Worm (Caenorhabditis elegans) whole organism, late embryonic: ENCODE measurements around the gene R05G9.5.

Experiments
- F13H6.1 ChIP-seq: sonication (generic microtip); optimal IDR thresholded peaks from 2 replicates; lab custom pipeline; 2016; ENCODE audit warnings: missing genetic modification characterization, missing compliant biosample characterization
- ama-1 ChIP-seq: fragments of 150-350 bp; optimal IDR thresholded peaks from 2 replicates; lab custom pipeline; 2014
- ceh-24 ChIP-seq: sonication (generic microtip); optimal IDR thresholded peaks from 2 replicates; lab custom pipeline; 2016; ENCODE audit warnings: mild to moderate bottlenecking, missing genetic modification characterization, missing compliant biosample characterization
- ceh-45 ChIP-seq: fragments of 200-800 bp; sonication (Bioruptor generic); IDR thresholded peaks from 2 replicates; pipeline ENCODE4 v1.3.6; 2022; ENCODE audit warnings: missing genetic modification reagents, missing genetic modification characterization, missing compliant biosample characterization
- ceh-6 ChIP-seq: fragments of 200-800 bp; sonication (Bioruptor generic); optimal IDR thresholded peaks from 2 replicates; lab custom pipeline; 2018; ENCODE audit warnings: mild to moderate bottlenecking, missing genetic modification characterization, missing compliant biosample characterization
- elt-4 ChIP-seq: sonication (generic microtip); optimal IDR thresholded peaks from 2 replicates; lab custom pipeline; 2016; ENCODE audit warnings: missing genetic modification characterization, missing compliant biosample characterization
- nhr-11 ChIP-seq: fragments of 150-350 bp; optimal IDR thresholded peaks from 2 replicates; lab custom pipeline; 2014; ENCODE audit warnings: missing biosample characterization, missing genetic modification characterization
- pqm-1 ChIP-seq: sonication (generic microtip); optimal IDR thresholded peaks from 2 replicates; lab custom pipeline; 2016; ENCODE audit warnings: missing genetic modification characterization, missing compliant biosample characterization

DNA sequence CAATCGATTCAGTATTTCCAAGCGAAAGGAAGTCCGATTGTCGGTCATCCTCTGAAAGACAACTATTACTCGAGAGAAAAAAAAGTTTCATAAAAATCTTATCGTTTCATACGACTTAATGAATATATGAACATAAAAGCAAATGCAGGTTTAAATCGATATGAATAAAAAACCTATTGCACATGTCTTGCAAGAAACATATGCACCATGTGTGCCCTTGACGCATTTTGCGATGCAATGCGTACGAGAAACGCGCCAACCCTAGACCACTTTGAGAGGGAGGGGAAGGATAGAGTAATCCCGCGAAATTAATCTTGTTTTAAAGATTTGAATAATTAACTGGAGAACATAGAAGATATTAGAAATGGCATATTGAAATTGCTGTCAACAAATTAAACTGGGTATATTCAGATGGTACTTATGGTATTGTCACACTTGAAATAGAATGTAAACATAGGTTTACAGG, 46.7 kb downstream of the R05G9.5 start, which contains the start of gene atg-16.2:
- TF ChIP-seq pqm-1 (tag; lab: Kevin White, UChicago), result no peak
- no peak for TF ChIP-seq elt-4
- TF ChIP-seq ama-1 (lab: Kevin White, UChicago), result no peak
- no peak for TF ChIP-seq ceh-24 (tag; lab: Kevin White, UChicago)
- TF ChIP-seq nhr-11 (tag; lab: Kevin White, UChicago), result no peak
- no peak for TF ChIP-seq F13H6.1
- no peak for TF ChIP-seq ceh-6 (GFP tag; lab: Kevin White, UChicago)
- no peak for TF ChIP-seq ceh-45
